Worm (Caenorhabditis elegans) whole organism, dauer: ENCODE results near the gene K07E3.2.

Experiments used
- unc-62 ChIP-seq: sonication (generic microtip); optimal IDR thresholded peaks from 2 replicates; lab custom pipeline; 2017; ENCODE audit warnings: missing biosample characterization, missing genetic modification reagents, missing genetic modification characterization

Gene K07E3.2

DNA sequence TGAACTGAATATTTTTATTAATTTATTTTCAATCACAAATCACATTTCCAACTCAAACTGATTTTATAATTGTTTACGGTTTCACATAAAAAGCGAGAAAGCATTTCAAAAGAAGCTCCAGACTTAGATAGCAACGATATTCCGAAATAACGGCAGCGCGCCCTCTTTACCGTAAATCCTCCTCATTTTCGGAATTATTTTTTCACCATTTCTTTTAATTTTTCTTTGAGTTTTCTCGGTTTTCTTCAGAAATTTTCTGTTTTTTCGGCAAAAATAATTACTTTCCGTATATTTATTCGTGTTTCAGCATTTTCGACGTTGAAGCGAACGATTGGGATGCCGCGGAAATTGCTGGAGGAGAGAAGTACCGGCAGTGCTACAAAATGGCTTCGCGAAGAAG lies 43.3 kb downstream of the K07E3.2 start, which contains the start of gene C02B8.1:
Gene C02B8.1 (plus strand): TSS at position 301 of the 400 bp plus-strand sequence.
- no peak for TF ChIP-seq unc-62 (GFP tag; lab: Kevin White, UChicago)

DNA sequence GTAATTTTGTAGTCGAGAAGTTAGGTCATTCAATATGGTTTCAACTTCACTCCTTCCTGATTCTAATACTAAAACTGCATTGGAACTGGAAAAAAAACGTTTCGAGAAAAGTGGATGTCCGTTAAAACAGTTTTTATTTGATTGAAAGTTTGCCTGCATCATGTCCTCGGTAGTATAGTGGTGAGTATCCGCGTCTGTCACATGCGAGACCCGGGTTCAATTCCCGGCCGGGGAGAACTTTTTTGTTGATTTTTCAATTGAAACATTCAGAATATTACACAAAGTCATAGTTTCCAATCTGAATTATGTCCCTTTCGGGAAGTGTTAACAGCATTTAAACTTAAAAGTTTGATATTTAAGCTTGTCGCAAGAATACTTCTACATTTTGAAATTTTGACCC lies 44.9 kb downstream of the K07E3.2 start:
- TF ChIP-seq unc-62 (GFP tag; lab: Kevin White, UChicago): no peak

DNA sequence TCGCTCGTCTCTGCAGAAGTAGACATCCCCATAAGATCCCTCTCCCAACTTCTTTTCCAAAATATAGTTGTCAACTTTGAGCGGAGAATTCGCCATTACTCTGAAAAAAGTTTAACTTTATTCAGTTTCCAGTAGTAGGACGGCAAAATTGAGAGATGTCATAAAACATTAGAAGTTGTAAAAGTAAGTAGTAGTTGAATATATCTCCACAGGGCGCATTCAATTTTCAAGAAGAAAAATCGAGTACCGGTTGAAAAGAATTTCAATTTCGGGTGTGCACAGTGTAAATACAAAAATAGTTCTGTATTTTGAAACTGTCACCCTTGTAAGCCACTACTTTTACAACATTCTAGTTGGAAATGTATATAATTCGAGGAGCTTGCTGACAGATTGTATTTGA lies 46.5 kb downstream of the K07E3.2 start, which contains the start of gene F22F1.2:
Gene F22F1.2 (minus strand): TSS at position 101 of the 400 bp plus-strand sequence.
- no peak for TF ChIP-seq unc-62 (GFP tag; lab: Kevin White, UChicago)

DNA sequence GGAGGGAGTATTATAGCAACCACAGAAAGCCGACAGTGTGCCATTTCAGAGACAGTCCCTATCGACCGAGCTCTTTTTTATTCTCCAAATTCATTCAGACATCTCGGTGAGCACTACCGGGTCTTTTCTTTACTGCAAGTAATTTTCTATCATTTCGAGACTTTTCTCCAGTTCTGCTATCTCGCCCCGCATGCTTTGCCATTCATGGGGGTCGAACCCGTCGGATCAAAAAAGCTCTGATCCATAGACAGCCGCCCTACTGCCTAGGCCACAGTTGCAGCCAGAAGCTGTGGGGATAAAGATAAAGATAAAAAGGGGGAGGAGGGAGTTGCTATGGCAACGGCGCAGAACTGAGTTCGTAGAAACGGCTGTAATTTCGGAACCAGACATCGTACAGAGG lies 47.3 kb downstream of the K07E3.2 start:
- no peak for TF ChIP-seq unc-62 (GFP tag; lab: Kevin White, UChicago)

DNA sequence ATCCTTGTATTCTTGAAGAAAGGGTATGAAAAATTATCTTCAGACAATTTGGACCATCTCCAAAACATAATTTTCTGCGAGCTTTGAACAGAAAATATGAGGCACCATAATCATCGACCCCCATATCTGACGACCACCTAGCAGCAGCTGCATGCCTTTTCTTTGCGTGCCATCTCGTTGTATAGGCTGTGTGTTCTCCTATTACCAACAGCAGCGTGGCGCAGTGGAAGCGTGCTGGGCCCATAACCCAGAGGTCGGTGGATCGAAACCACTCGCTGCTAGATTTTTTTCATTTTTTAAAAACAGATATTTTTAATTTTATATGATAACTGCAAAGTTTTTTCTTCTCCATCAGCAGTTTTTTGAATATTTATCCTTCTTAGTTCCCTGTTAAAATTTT lies 51.9 kb downstream of the K07E3.2 start:
- TF ChIP-seq unc-62 (GFP tag; lab: Kevin White, UChicago): no peak

DNA sequence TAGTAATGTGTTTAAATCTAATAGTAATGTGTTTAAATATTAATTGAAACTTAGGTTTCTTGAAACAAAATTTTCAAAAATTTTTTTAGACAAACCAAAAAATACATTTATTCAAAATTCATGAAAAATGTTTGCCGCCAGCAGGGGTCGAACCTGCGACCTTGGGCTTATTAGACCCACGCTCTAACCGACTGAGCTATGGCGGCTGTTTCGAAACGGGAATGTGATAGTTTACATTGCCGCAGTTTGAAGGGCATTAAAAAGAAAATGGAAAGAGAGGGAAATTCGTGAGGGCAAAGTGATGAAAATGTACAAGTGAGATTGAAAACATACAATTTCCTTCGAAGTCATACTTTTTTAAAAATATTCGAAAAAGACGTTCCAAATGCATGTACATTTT lies 52.4 kb downstream of the K07E3.2 start:
- no peak for TF ChIP-seq unc-62 (GFP tag; lab: Kevin White, UChicago)

DNA sequence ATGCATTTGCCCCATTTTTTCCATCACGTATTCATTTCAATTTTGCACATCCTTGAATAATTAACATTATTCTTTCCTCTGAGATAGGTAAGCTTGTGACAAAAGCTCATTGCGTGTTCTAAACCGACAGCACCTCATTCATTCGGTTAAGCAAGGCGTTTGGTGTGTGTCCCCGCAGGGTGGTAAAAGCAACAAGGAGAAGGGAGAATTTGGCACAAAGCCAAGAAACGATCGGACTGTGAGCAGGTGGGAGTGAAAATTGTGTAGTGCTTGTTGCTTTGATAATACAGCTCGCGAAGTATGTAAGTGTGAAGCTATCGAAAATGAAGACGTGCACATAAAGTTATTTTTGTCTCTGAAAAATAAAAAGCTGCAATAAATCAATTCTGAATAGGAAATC lies 53.0 kb downstream of the K07E3.2 start:
- TF ChIP-seq unc-62 (GFP tag; lab: Kevin White, UChicago): no peak
